Worm (Caenorhabditis elegans) whole organism, L4/young adult: ENCODE results near the gene F59A1.12.

Source experiments
- W03F9.2 ChIP-seq: fragments of 150-350 bp; optimal IDR thresholded peaks from 2 replicates; lab custom pipeline; 2014; ENCODE audit warnings: missing biosample characterization, missing genetic modification characterization
- dao-5 ChIP-seq: sonication (generic microtip); optimal IDR thresholded peaks from 2 replicates; lab custom pipeline; 2016; ENCODE audit warnings: missing genotype, missing genetic modification characterization, moderate library complexity, missing compliant biosample characterization
- him-1 ChIP-seq: sonication (generic microtip); optimal IDR thresholded peaks from 2 replicates; lab custom pipeline; 2016; ENCODE audit warnings: missing genotype, missing genetic modification reagents, missing genetic modification characterization, missing compliant biosample characterization

ce11 chrV:17683763-17684162, 16.2 kb upstream of the F59A1.12 start, which contains the start of gene F59A1.15:
- no peak for TF ChIP-seq dao-5
- no peak for TF ChIP-seq W03F9.2
- no peak for TF ChIP-seq him-1
